Worm (Caenorhabditis elegans) whole organism, early embryonic: ENCODE results near the gene srh-252.

Experiments
- F13C5.2 ChIP-seq: sonication (generic microtip); optimal IDR thresholded peaks from 2 replicates; lab custom pipeline; 2017; ENCODE audit warnings: mild to moderate bottlenecking, missing genetic modification characterization, inconsistent platforms, missing compliant biosample characterization
- aly-1 ChIP-seq: sonication (generic microtip); optimal IDR thresholded peaks from 2 replicates; lab custom pipeline; 2016; ENCODE audit warnings: missing genetic modification characterization, missing compliant biosample characterization
- ama-1 ChIP-seq: fragments of 150-350 bp; optimal IDR thresholded peaks from 2 replicates; lab custom pipeline; 2014
- pes-1 ChIP-seq: fragments of 200-800 bp; sonication (Bioruptor generic); IDR thresholded peaks from 2 replicates; pipeline ENCODE4 v1.3.6; 2022; ENCODE audit warnings: missing genetic modification reagents, missing genetic modification characterization, missing compliant biosample characterization
- tbx-37 ChIP-seq: fragments of 200-800 bp; sonication (Bioruptor generic); conservative IDR thresholded peaks from 2 replicates; pipeline ENCODE4 v1.3.6; 2022; ENCODE audit warnings: missing genetic modification reagents, missing genetic modification characterization, missing compliant biosample characterization

ce11 chrV:17255454-17255853, 32.2 kb upstream of the srh-252 start, which contains the start of gene srh-115:
- TF ChIP-seq ama-1 (lab: Kevin White, UChicago) (no peak), pes-1 (GFP tag; lab: Robert Waterston, UW) (no peak), aly-1 (tag; lab: Kevin White, UChicago) (no peak), tbx-37 (GFP tag; lab: Robert Waterston, UW) (no peak), F13C5.2 (no peak)
